Fruit fly (Drosophila melanogaster) whole organism, embryonic: ENCODE data around the gene CG6340.

Experiments used
- Asciz ChIP-seq: fragments of 200-800 bp; sonication (Bioruptor generic); optimal IDR thresholded peaks from 2 replicates; lab custom pipeline; 2017; ENCODE audit warnings: missing biosample characterization, mild to moderate bottlenecking, missing genetic modification characterization, missing genetic modification reagents
- CG11695 ChIP-seq: fragments of 200-800 bp; sonication (Bioruptor generic); IDR thresholded peaks from 3 replicates; pipeline ENCODE4 v1.3.6; 2022; ENCODE audit warnings: missing biosample characterization, missing genetic modification characterization
- CG11696 ChIP-seq: fragments of 200-800 bp; sonication (Bioruptor generic); IDR thresholded peaks from 2 replicates; pipeline ENCODE4 v1.3.6; 2022; ENCODE audit warnings: missing biosample characterization, missing genetic modification characterization
- CG12236 ChIP-seq: fragments of 200-800 bp; sonication (Bioruptor generic); optimal IDR thresholded peaks from 2 replicates; lab custom pipeline; 2016; ENCODE audit warnings: missing biosample characterization, missing genetic modification characterization
- CG14710 ChIP-seq: fragments of 200-800 bp; sonication (Bioruptor generic); optimal IDR thresholded peaks from 3 replicates; lab custom pipeline; 2019; ENCODE audit warnings: missing biosample characterization, mild to moderate bottlenecking, missing genetic modification characterization, moderate library complexity
- CG15269 ChIP-seq: fragments of 200-800 bp; sonication (Bioruptor generic); optimal IDR thresholded peaks from 2 replicates; lab custom pipeline; 2018; ENCODE audit warnings: missing biosample characterization, mild to moderate bottlenecking, missing genetic modification characterization, moderate library complexity
- CG1647 ChIP-seq: fragments of 200-800 bp; sonication (Bioruptor generic); optimal IDR thresholded peaks from 3 replicates; lab custom pipeline; 2016; ENCODE audit warnings: missing biosample characterization, missing genetic modification characterization
- CG17912 ChIP-seq: fragments of 200-800 bp; sonication (Bioruptor generic); optimal IDR thresholded peaks from 2 replicates; lab custom pipeline; 2018; ENCODE audit warnings: missing biosample characterization, mild to moderate bottlenecking, missing genetic modification characterization
- CG2202 ChIP-seq: fragments of 200-800 bp; sonication (Bioruptor generic); optimal IDR thresholded peaks from 2 replicates; lab custom pipeline; 2018; ENCODE audit warnings: missing biosample characterization, mild to moderate bottlenecking, missing genetic modification characterization
- CG42726 ChIP-seq: fragments of 200-800 bp; sonication (Bioruptor generic); IDR thresholded peaks from 2 replicates; pipeline ENCODE4 v1.3.6; 2022; ENCODE audit warnings: missing biosample characterization, missing genetic modification characterization; ENCODE audit not compliant: partially characterized antibody
- CG4707 ChIP-seq: fragments of 200-800 bp; sonication (Bioruptor generic); optimal IDR thresholded peaks from 2 replicates; lab custom pipeline; 2018; ENCODE audit warnings: missing biosample characterization, mild to moderate bottlenecking, missing genetic modification characterization, moderate library complexity
- CG5180 ChIP-seq: fragments of 200-800 bp; sonication (Bioruptor generic); optimal IDR thresholded peaks from 3 replicates; lab custom pipeline; 2017; ENCODE audit warnings: missing biosample characterization, missing genetic modification characterization, mild to moderate bottlenecking, moderate library complexity, missing genetic modification reagents
- CG7372 ChIP-seq: fragments of 200-800 bp; sonication (Bioruptor generic); IDR thresholded peaks from 2 replicates; pipeline ENCODE4 v1.3.6; 2022; ENCODE audit warnings: missing biosample characterization, missing genetic modification characterization
- CG8359 ChIP-seq: fragments of 200-800 bp; sonication (Bioruptor generic); optimal IDR thresholded peaks from 2 replicates; lab custom pipeline; 2017; ENCODE audit warnings: missing biosample characterization, mild to moderate bottlenecking, missing genetic modification characterization, borderline replicate concordance
- CG9817 ChIP-seq: fragments of 200-800 bp; sonication (Bioruptor generic); optimal IDR thresholded peaks from 2 replicates; lab custom pipeline; 2018; ENCODE audit warnings: missing biosample characterization, mild to moderate bottlenecking, missing genetic modification characterization, moderate library complexity
- E2f1 ChIP-seq: fragments of 200-800 bp; sonication (Bioruptor generic); IDR thresholded peaks from 2 replicates; pipeline ENCODE4 v1.3.6; 2022; ENCODE audit warnings: missing biosample characterization, missing genetic modification characterization
- Fer2 ChIP-seq: fragments of 200-800 bp; sonication (Bioruptor generic); optimal IDR thresholded peaks from 2 replicates; lab custom pipeline; 2018; ENCODE audit warnings: missing biosample characterization, mild to moderate bottlenecking, missing genetic modification characterization, moderate library complexity
- HLH3B ChIP-seq: fragments of 200-800 bp; sonication (Bioruptor generic); IDR thresholded peaks from 2 replicates; pipeline ENCODE4 v1.3.6; 2022; ENCODE audit warnings: missing biosample characterization, missing genetic modification characterization
- Hmr ChIP-seq: fragments of 200-800 bp; sonication (Bioruptor generic); optimal IDR thresholded peaks from 3 replicates; lab custom pipeline; 2017; ENCODE audit warnings: mild to moderate bottlenecking, missing biosample characterization, missing genetic modification reagents, missing genetic modification characterization
- Hr3 ChIP-seq: fragments of 200-800 bp; sonication (Bioruptor generic); optimal IDR thresholded peaks from 3 replicates; lab custom pipeline; 2016; ENCODE audit warnings: missing biosample characterization, missing genetic modification characterization
- Hsf ChIP-seq: fragments of 200-800 bp; sonication (Bioruptor generic); optimal IDR thresholded peaks from 3 replicates; lab custom pipeline; 2016; ENCODE audit warnings: missing biosample characterization, missing genetic modification characterization
- Oli ChIP-seq: fragments of 200-800 bp; sonication (Bioruptor generic); optimal IDR thresholded peaks from 2 replicates; lab custom pipeline; 2018; ENCODE audit warnings: missing biosample characterization, mild to moderate bottlenecking, missing genetic modification characterization, moderate library complexity
- Six4 ChIP-seq: fragments of 200-800 bp; sonication (Bioruptor generic); optimal IDR thresholded peaks from 2 replicates; lab custom pipeline; 2016; ENCODE audit warnings: missing biosample characterization, missing genetic modification characterization
- Sox102F ChIP-seq: fragments of 200-800 bp; sonication (Bioruptor generic); optimal IDR thresholded peaks from 2 replicates; lab custom pipeline; 2018; ENCODE audit warnings: missing biosample characterization, mild to moderate bottlenecking, missing genetic modification characterization, moderate library complexity
- Sry-δ ChIP-seq: fragments of 200-800 bp; sonication (Bioruptor generic); optimal IDR thresholded peaks from 2 replicates; lab custom pipeline; 2016; ENCODE audit warnings: missing biosample characterization, missing genetic modification characterization
- TFAM ChIP-seq: fragments of 200-800 bp; sonication (Bioruptor generic); optimal IDR thresholded peaks from 2 replicates; lab custom pipeline; 2017; ENCODE audit warnings: missing biosample characterization, missing genetic modification characterization, inconsistent platforms
- ac ChIP-seq: fragments of 200-800 bp; sonication (Bioruptor generic); optimal IDR thresholded peaks from 3 replicates; lab custom pipeline; 2017; ENCODE audit warnings: missing biosample characterization, mild to moderate bottlenecking, missing genetic modification characterization
- ci ChIP-seq: fragments of 200-800 bp; sonication (Bioruptor generic); IDR thresholded peaks from 3 replicates; pipeline ENCODE4 v1.3.6; 2022; ENCODE audit warnings: missing biosample characterization, missing genetic modification characterization
- corto ChIP-seq: fragments of 200-800 bp; sonication (Bioruptor generic); optimal IDR thresholded peaks from 2 replicates; lab custom pipeline; 2016; ENCODE audit warnings: missing biosample characterization, mild to moderate bottlenecking, missing genetic modification characterization, moderate library complexity
- croc ChIP-seq: fragments of 200-800 bp; sonication (Bioruptor generic); conservative IDR thresholded peaks from 3 replicates; pipeline ENCODE4 v1.3.6; 2022; ENCODE audit warnings: missing biosample characterization, missing genetic modification characterization
- dati ChIP-seq: fragments of 200-800 bp; sonication (Bioruptor generic); IDR thresholded peaks from 2 replicates; pipeline ENCODE4 v1.3.6; 2022; ENCODE audit warnings: missing biosample characterization, missing genetic modification characterization
- disco-r ChIP-seq: fragments of 200-800 bp; sonication (Bioruptor generic); optimal IDR thresholded peaks from 2 replicates; lab custom pipeline; 2016; ENCODE audit warnings: missing biosample characterization, missing genetic modification characterization
- esg ChIP-seq: fragments of 200-800 bp; sonication (Bioruptor generic); conservative IDR thresholded peaks from 2 replicates; pipeline ENCODE4 v1.3.6; 2022; ENCODE audit warnings: missing biosample characterization, missing genetic modification characterization
- gcm ChIP-seq: fragments of 200-800 bp; sonication (Bioruptor generic); optimal IDR thresholded peaks from 2 replicates; lab custom pipeline; 2019; ENCODE audit warnings: missing biosample characterization, mild to moderate bottlenecking, missing genetic modification characterization, moderate library complexity
- gfzf ChIP-seq: fragments of 200-800 bp; sonication (Bioruptor generic); optimal IDR thresholded peaks from 2 replicates; lab custom pipeline; 2016; ENCODE audit warnings: missing biosample characterization, mild to moderate bottlenecking, missing genetic modification characterization, moderate library complexity
- lab ChIP-seq: fragments of 200-800 bp; sonication (Bioruptor generic); optimal IDR thresholded peaks from 3 replicates; lab custom pipeline; 2017; ENCODE audit warnings: missing biosample characterization, missing genetic modification characterization, mild to moderate bottlenecking, moderate library complexity, missing genetic modification reagents
- luna ChIP-seq: fragments of 200-800 bp; sonication (Bioruptor generic); optimal IDR thresholded peaks from 2 replicates; lab custom pipeline; 2016; ENCODE audit warnings: missing biosample characterization, missing genetic modification characterization
- nerfin-1 ChIP-seq: fragments of 200-800 bp; sonication (Bioruptor generic); optimal IDR thresholded peaks from 3 replicates; lab custom pipeline; 2019; ENCODE audit warnings: missing biosample characterization, mild to moderate bottlenecking, missing genetic modification characterization, moderate library complexity
- otp ChIP-seq: fragments of 200-800 bp; sonication (Bioruptor generic); IDR thresholded peaks from 3 replicates; pipeline ENCODE4, ENCODE4 v1.3.6; 2022; ENCODE audit warnings: missing biosample characterization, missing genetic modification characterization
- pan ChIP-seq, 4 experiments: fragments of >200 bp in 3 of 4; fragments of 200-800 bp in 1 of 4; sonication (Bioruptor generic) in 1 of 4; optimal IDR thresholded peaks in 3 of 4; IDR thresholded peaks in 1 of 4; 2 replicates each; pipeline versions ENCODE4 v1.3.6 to Lab custom; 2017 to 2022; ENCODE audit warnings: missing biosample characterization in 2 of 4, missing genetic modification characterization in 2 of 4, mixed read lengths in 1 of 4
- pho ChIP-seq: fragments of 200-800 bp; sonication (Bioruptor generic); optimal IDR thresholded peaks from 2 replicates; lab custom pipeline; 2016; ENCODE audit warnings: missing biosample characterization, missing genetic modification characterization
- sens-2 ChIP-seq: fragments of 200-800 bp; sonication (Bioruptor generic); IDR thresholded peaks from 2 replicates; pipeline ENCODE4 v1.3.6; 2022; ENCODE audit warnings: missing biosample characterization, missing genetic modification characterization
- sr ChIP-seq: fragments of 200-800 bp; sonication (Bioruptor generic); IDR thresholded peaks from 3 replicates; pipeline ENCODE4 v1.3.6; 2022; ENCODE audit warnings: missing biosample characterization, missing genetic modification characterization

The CG6340 gene

DNA sequence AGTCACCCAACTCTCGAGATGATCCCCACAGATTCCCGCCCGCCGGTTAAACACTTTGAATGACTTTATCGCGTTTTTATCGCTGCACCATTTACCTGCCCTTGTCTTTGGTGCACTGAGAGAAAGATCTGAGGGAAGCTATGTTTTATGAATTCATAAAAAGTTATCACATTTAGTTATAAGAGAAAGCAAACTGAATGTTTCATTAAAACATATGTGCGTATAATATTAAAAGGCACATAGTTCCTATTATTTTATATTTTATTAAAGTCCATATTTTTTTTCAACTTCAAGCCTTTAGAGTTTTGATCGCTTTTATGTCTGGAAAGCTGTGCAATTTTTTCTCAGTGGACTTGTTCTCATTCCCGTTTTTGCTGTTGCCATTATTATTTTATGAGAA, 48.2 kb downstream of the CG6340 start (continued):
- no peak for TF ChIP-seq CG2202 (tag; lab: Kevin White, UChicago)
- no peak for TF ChIP-seq lab (GFP tag; lab: Kevin White, UChicago)
- no peak for TF ChIP-seq CG7372
- no peak for TF ChIP-seq gcm (GFP tag; lab: Kevin White, UChicago)
- TF ChIP-seq CG42726 = no peak
- no peak for TF ChIP-seq sr (GFP tag; lab: Robert Waterston, UW)
- no peak for TF ChIP-seq disco-r
- no peak for TF ChIP-seq Fer2
- no peak for TF ChIP-seq otp
- TF ChIP-seq nerfin-1 (tag; lab: Kevin White, UChicago) = no peak
- no peak for TF ChIP-seq CG11696 (GFP tag; lab: Robert Waterston, UW)
- no peak for TF ChIP-seq pan (optimal IDR thresholded peaks at IDR 0.05; lab: Kevin White, UChicago)
- no peak for TF ChIP-seq pan (GFP tag; optimal IDR thresholded peaks at IDR 0.05 in 1 of 2, IDR thresholded peaks at IDR 0.05 in 1 of 2)
- no peak for TF ChIP-seq CG15269 (tag; lab: Kevin White, UChicago)
- no peak for TF ChIP-seq gfzf
- no peak for TF ChIP-seq Six4 (GFP tag; lab: Kevin White, UChicago)
- TF ChIP-seq Sox102F (GFP tag; lab: Kevin White, UChicago) = peak; percentile 9
- no peak for TF ChIP-seq CG14710
- no peak for TF ChIP-seq ci (GFP tag; lab: Robert Waterston, UW)
- TF ChIP-seq esg (GFP tag; lab: Robert Waterston, UW) = no peak
- TF ChIP-seq CG17912 (GFP tag; lab: Kevin White, UChicago) = no peak
- no peak for TF ChIP-seq pho
- TF ChIP-seq luna = no peak
- no peak for TF ChIP-seq sens-2 (GFP tag; lab: Robert Waterston, UW)
- no peak for TF ChIP-seq Sry-δ (GFP tag; lab: Kevin White, UChicago)
- TF ChIP-seq Hmr (GFP tag; lab: Kevin White, UChicago) = no peak
- TF ChIP-seq ac (GFP tag; lab: Kevin White, UChicago) = no peak
- TF ChIP-seq Oli = peak; percentile 45
- TF ChIP-seq croc (GFP tag; lab: Robert Waterston, UW) = no peak
- TF ChIP-seq dati (GFP tag; lab: Robert Waterston, UW) = no peak
- TF ChIP-seq Asciz (GFP tag; lab: Kevin White, UChicago) = no peak
- TF ChIP-seq CG8359 (GFP tag; lab: Kevin White, UChicago) = no peak
- TF ChIP-seq Hsf (GFP tag; lab: Kevin White, UChicago) = no peak
- TF ChIP-seq CG4707 (GFP tag; lab: Kevin White, UChicago) = no peak
- no peak for TF ChIP-seq E2f1 (GFP tag; lab: Robert Waterston, UW)
- no peak for TF ChIP-seq CG1647 (GFP tag; lab: Kevin White, UChicago)
- TF ChIP-seq CG12236 (GFP tag; lab: Kevin White, UChicago) = no peak
- TF ChIP-seq CG9817 (tag; lab: Kevin White, UChicago) = no peak
- TF ChIP-seq corto (GFP tag; lab: Kevin White, UChicago) = no peak
- TF ChIP-seq CG11695 (GFP tag; lab: Robert Waterston, UW) = no peak
- TF ChIP-seq HLH3B (GFP tag; lab: Robert Waterston, UW) = no peak
- no peak for TF ChIP-seq Hr3
- no peak for TF ChIP-seq TFAM
- no peak for TF ChIP-seq CG5180 (GFP tag; lab: Kevin White, UChicago)
